Fruit fly (Drosophila melanogaster) Kc167 (cell line): ENCODE results near the gene atk.

Experiments used
- Sin3A ChIP-seq: fragments of >200 bp; optimal IDR thresholded peaks from 2 replicates; lab custom pipeline; 2018; ENCODE audit warnings: missing external identifiers
- insv ChIP-seq: fragments of >200 bp; optimal IDR thresholded peaks from 3 replicates; lab custom pipeline; 2018; ENCODE audit warnings: missing external identifiers
- ttk ChIP-seq: sonication (Bioruptor generic); optimal IDR thresholded peaks from 2 replicates; lab custom pipeline; 2017; ENCODE audit warnings: missing external identifiers

- TF ChIP-seq ttk: no peak
- TF ChIP-seq Sin3A (lab: Kevin White, UChicago): no peak
- TF ChIP-seq insv (lab: Kevin White, UChicago): no peak
Measured at dm6 chr3L:20447957-20448356, 16.7 kb downstream of the atk start.
